Worm (Caenorhabditis elegans) whole organism, midembryonic: ENCODE results near the gene ins-3.
"Not testable (repeated sequence)": the region's sequence is repeated elsewhere in the genome, so short reads cannot be mapped to it uniquely, and the experiment has no call there.

Experiments used
- T22C8.4 ChIP-seq: fragments of 200-800 bp; sonication (Bioruptor generic); IDR thresholded peaks from 2 replicates; pipeline ENCODE4 v1.3.6; 2022; ENCODE audit warnings: missing genetic modification characterization, missing compliant biosample characterization
- cog-1 ChIP-seq: sonication (generic microtip); optimal IDR thresholded peaks from 2 replicates; lab custom pipeline; 2016; ENCODE audit warnings: missing genetic modification characterization, missing compliant biosample characterization
- flt-1 ChIP-seq: fragments of 200-800 bp; sonication (Bioruptor generic); IDR thresholded peaks from 2 replicates; pipeline ENCODE4 v1.3.6; 2022; ENCODE audit warnings: missing genetic modification characterization, missing compliant biosample characterization
- klf-2 ChIP-seq: fragments of 200-800 bp; sonication (Bioruptor generic); conservative IDR thresholded peaks from 2 replicates; pipeline ENCODE4 v1.3.6; 2022; ENCODE audit warnings: missing genetic modification reagents, missing genetic modification characterization, missing compliant biosample characterization
- med-1 ChIP-seq: sonication (generic microtip); optimal IDR thresholded peaks from 2 replicates; lab custom pipeline; 2017; ENCODE audit warnings: missing genetic modification characterization, mild to moderate bottlenecking, missing compliant biosample characterization, antibody characterized with exemption, missing genetic modification reagents; ENCODE audit not compliant: insufficient read depth
- tab-1 ChIP-seq: fragments of 200-800 bp; sonication (Bioruptor generic); IDR thresholded peaks from 2 replicates; pipeline ENCODE4 v1.3.6; 2022; ENCODE audit warnings: missing genetic modification characterization, missing compliant biosample characterization
- ztf-29 ChIP-seq: fragments of 200-800 bp; sonication (Bioruptor generic); IDR thresholded peaks from 2 replicates; pipeline ENCODE4 v1.3.6; 2022; ENCODE audit warnings: missing genetic modification reagents, missing genetic modification characterization, missing compliant biosample characterization

DNA sequence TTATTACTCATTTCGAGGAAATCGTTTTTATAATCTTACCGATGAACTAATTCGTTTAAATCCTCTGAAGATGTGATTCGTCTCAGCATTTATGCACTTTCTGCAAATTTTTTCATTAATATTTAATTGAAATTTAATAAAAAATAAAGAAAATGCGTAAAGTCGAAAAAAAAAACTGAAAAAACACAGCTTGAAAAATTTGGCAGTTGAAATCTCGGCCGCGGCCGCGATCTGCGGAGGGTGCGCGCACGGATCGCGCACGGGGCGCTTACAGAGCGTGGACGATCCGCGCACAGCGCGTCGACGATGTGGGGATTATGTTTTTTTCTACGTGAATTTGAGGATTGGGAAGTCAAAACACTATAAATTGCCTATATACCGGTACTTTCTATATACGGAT, 18.3 kb upstream of the ins-3 start, which contains the start of gene ZK84.4:
- TF ChIP-seq ztf-29 (GFP tag; lab: Robert Waterston, UW); cog-1; tab-1; T22C8.4 (GFP tag; lab: Robert Waterston, UW); klf-2; med-1 (GFP tag; lab: Kevin White, UChicago); flt-1 (GFP tag; lab: Robert Waterston, UW): not testable (repeated sequence)
